Worm (Caenorhabditis elegans): Measurements from ENCODE around the gene F22F7.12.

DNA sequence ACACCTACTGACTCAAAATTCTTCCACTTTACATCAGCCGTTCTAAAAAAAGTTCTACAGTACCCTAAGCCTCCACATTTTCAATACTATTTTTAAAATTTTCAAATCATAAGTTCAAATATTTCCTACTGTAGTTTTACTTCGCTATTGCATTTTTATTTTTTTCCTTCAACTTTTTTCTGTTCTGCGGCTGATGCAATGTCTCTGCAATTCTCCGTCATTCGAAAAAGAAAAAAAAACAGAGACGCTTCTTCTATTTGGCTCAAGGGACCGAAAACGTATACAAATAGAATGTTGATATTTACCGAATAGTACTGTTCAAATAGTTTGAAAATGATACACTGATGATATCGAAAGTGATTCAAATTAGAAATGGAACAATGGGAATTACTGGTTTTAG, 6.0 kb downstream of the F22F7.12 start:
- no peak for TF ChIP-seq unc-39 (tag; optimal IDR thresholded peaks at IDR 0.05)
- TF ChIP-seq nhr-76 (tag; optimal IDR thresholded peaks at IDR 0.05): no peak
- TF ChIP-seq R02D3.7 (tag; optimal IDR thresholded peaks at IDR 0.05): no peak
- TF ChIP-seq nfya-1 (tag; optimal IDR thresholded peaks at IDR 0.05; ENCODE audit: insufficient read depth): no peak
- TF ChIP-seq mdl-1 (tag; optimal IDR thresholded peaks at IDR 0.05): no peak
